Fruit fly (Drosophila melanogaster): ENCODE data around the gene slo.

slo gene

DNA sequence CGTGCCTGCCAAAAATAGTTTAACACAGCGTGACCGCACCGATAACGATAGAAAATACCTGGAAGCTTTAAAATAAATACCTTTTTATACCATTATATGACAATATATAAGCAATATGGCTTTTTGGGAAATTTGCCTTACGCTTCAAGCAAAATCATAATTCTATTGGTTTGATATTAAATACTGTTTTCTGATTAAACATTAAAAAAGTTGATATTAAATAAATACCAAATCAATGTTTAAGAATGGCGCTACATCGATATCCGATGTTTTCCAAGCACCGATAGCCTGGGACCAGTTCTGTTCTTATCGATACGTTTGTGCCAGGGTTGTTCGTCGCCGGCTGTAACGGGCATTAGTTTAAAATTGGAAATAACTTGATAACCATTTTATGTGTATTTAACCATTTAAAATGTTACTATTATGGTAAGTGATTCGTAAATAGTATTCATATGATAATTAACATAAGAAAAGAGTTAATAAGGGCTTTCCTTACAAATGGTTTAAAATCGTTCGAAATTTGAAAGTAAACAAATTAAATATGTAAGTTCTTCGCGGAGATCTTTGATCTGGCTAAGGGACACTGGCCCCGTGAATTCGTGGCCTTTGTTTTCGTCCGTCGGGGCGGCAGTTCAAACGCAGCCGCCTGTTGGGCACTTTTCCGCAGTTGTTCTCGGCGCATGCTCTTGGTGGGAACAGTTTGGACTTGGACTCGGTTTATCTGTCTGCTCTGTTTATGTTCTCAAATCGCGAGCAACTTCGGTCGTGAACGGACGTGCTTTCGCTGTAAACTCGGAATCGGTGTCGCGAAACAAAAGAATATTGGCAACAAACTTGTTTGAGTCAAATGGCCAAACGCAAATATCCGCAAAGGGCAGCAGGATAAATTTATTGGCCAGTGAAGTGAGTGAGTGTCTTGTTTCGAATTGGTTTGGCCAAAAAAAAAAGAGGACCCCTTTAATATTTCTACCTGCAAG is 57.3 kb downstream of the slo start, which contains the start of the genes CG13630 and tok (continued):
- TF ChIP-seq sqz (GFP tag; optimal IDR thresholded peaks at IDR 0.05) (no peak), Hand (GFP tag; optimal IDR thresholded peaks at IDR 0.05) (no peak), CG6813 (GFP tag; optimal IDR thresholded peaks at IDR 0.05) (no peak), CG10565 (GFP tag; optimal IDR thresholded peaks at IDR 0.05) (no peak), Sry-β (GFP tag; optimal IDR thresholded peaks at IDR 0.05) (no peak), stc (GFP tag; IDR thresholded peaks at IDR 0.05) (no peak), HmgZ (tag; optimal IDR thresholded peaks at IDR 0.05) (no peak), cato (GFP tag; optimal IDR thresholded peaks at IDR 0.05; ENCODE audit: borderline replicate concordance) (no peak), NFAT (GFP tag; IDR thresholded peaks at IDR 0.05) (no peak), stwl (tag; optimal IDR thresholded peaks at IDR 0.05) (peak; percentile 68), CG10431 (GFP tag; optimal IDR thresholded peaks at IDR 0.05) (no peak), pfk (GFP tag; optimal IDR thresholded peaks at IDR 0.05) (no peak), CG2120 (GFP tag; optimal IDR thresholded peaks at IDR 0.05) (no peak)

DNA sequence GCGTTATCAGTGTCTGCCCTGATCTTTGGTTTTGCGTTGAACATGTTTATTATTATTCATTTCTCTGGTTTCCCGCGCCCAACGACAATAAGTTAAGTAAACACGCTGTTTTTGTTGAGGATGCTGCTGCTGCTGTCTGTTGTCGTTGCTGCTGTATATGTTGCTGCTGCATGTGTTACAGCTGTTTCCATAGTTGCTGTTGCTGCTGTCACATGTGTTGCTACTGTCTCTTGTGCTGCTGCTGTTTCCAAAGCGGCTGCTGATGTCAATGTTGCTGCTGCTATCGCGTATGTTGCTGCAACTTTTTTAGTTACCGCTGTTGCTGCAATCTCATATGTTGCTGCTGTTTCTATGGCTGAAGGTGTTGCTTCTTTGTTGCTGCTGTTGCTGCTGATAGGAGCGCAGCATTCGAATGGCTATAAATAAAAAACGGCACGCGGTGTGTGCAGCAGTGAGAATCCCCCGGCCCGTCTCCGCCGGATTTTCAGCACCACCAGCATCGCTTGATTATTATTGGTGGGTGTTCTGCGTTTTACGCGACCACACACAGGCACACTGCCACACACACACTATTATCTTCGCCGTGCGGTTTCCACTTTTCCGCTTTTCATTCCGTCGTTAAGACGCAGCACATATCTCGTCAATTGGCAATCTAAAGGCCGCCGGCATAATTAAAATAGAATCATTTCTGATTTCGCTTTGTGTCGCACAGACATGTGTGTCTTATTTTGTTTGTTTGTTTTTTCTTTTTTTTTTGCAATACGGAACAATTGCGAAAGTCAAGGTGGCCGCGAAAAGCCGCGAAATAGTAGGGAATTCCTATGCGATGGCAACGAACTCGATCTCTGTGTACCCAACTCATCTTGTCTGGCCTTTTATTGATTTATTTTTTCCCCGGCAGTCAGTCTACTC is 58.4 kb downstream of the slo start:
- TF ChIP-seq CTCF (GFP tag; optimal IDR thresholded peaks at IDR 0.05) (no peak), CG31224 (GFP tag; IDR thresholded peaks at IDR 0.05) (peak; percentile 32; the same call in 1 of the 2 replicates), unc-4 (GFP tag; IDR thresholded peaks at IDR 0.05; ENCODE audit: partially characterized antibody) (no peak), bsh (GFP tag; optimal IDR thresholded peaks at IDR 0.05) (peak in 1 of 2 experiments; percentile 5), CG4617 (GFP tag; optimal IDR thresholded peaks at IDR 0.05; ENCODE audit: borderline replicate concordance) (no peak), Drgx (GFP tag; IDR thresholded peaks at IDR 0.05) (peak; percentile 41), MBD-R2 (GFP tag; IDR thresholded peaks at IDR 0.05) (no peak), CG15479 (GFP tag; optimal IDR thresholded peaks at IDR 0.05) (peak; percentile 8), CG10321 (GFP tag; IDR thresholded peaks at IDR 0.05) (no peak), Med (GFP tag) (peak; percentile 42), tll (GFP tag; optimal IDR thresholded peaks at IDR 0.05) (peak in 1 of 2 experiments; percentile 21), zen (tag; optimal IDR thresholded peaks at IDR 0.05) (no peak), twi (tag; optimal IDR thresholded peaks at IDR 0.05) (peak; percentile 91), CG3407 (GFP tag; optimal IDR thresholded peaks at IDR 0.05) (no peak), ara (GFP tag; IDR thresholded peaks at IDR 0.05) (0 out of 2 replicates have a peak, but pooled peaks have one; percentile 12), sug (tag; optimal IDR thresholded peaks at IDR 0.05) (no peak), CG34376 (GFP tag; optimal IDR thresholded peaks at IDR 0.05) (no peak), CG11504 (tag; optimal IDR thresholded peaks at IDR 0.05) (peak; percentile 99), cg (GFP tag; optimal IDR thresholded peaks at IDR 0.05) (peak; percentile 28), ken (GFP tag; IDR thresholded peaks at IDR 0.05) (0 out of 3 replicates have a peak, but pooled peaks have one; percentile 26), Nf-YB (GFP tag; optimal IDR thresholded peaks at IDR 0.05) (peak; percentile 57), sens (GFP tag) (peak; percentile 70), ci (GFP tag; IDR thresholded peaks at IDR 0.05) (peak; percentile 46; the same call in 1 of the 3 replicates)
